Fruit fly (Drosophila melanogaster): ENCODE results near the gene CG4462.

The CG4462 gene

DNA sequence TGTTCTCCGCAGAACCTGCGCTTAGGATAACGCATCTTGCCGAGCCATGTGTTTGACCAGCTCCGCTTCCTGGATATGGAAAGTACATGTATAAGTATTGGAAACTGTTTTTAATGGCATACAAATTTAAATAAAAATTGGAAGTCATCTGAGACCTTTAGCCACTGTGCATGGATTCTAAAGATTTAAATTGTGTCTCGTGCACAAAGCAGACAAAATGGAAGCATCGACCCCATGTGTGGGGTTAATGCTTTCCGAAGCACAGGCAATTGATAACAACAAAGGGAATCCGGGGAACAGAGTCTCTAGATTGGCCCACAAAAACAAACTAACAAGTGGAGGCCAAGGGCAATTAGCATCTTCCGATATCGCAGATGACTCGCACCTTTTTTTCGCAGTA is 23.4 kb downstream of the CG4462 start:
- TF ChIP-seq tj (GFP tag; optimal IDR thresholded peaks at IDR 0.05) (no peak), Crg-1 (GFP tag; optimal IDR thresholded peaks at IDR 0.05) (no peak), toe (GFP tag; optimal IDR thresholded peaks at IDR 0.05) (no peak), Clk (GFP tag; optimal IDR thresholded peaks at IDR 0.05) (no peak), Mnt (GFP tag; optimal IDR thresholded peaks at IDR 0.05) (no peak), CG7101 (tag; optimal IDR thresholded peaks at IDR 0.05) (no peak), ovo (GFP tag; optimal IDR thresholded peaks at IDR 0.05) (no peak), Hr96 (GFP tag; optimal IDR thresholded peaks at IDR 0.05) (no peak), cic (GFP tag; optimal IDR thresholded peaks at IDR 0.05) (no peak), CG33017 (tag; optimal IDR thresholded peaks at IDR 0.05) (no peak), CG7045 (GFP tag; optimal IDR thresholded peaks at IDR 0.05) (no peak), CG11617 (GFP tag; optimal IDR thresholded peaks at IDR 0.05) (no peak), pad (GFP tag; optimal IDR thresholded peaks at IDR 0.05) (no peak), bab1 (GFP tag; optimal IDR thresholded peaks at IDR 0.05) (no peak), CG12768 (GFP tag; optimal IDR thresholded peaks at IDR 0.05) (no peak), CG5204 (GFP tag; optimal IDR thresholded peaks at IDR 0.05) (no peak), kay (GFP tag; ENCODE audit: borderline replicate concordance) (no peak), CG14711 (tag; optimal IDR thresholded peaks at IDR 0.05) (no peak), cnc (optimal IDR thresholded peaks at IDR 0.05) (no peak), CG1620 (GFP tag; optimal IDR thresholded peaks at IDR 0.05) (no peak)

dm6 chr3R:19895305-19895704 is 29.9 kb downstream of the CG4462 start:
- TF ChIP-seq bab1 (GFP tag; optimal IDR thresholded peaks at IDR 0.05) (no peak), cic (GFP tag; optimal IDR thresholded peaks at IDR 0.05) (no peak), CG7045 (GFP tag; optimal IDR thresholded peaks at IDR 0.05) (no peak), CG33017 (tag; optimal IDR thresholded peaks at IDR 0.05) (no peak), CG5204 (GFP tag; optimal IDR thresholded peaks at IDR 0.05) (no peak), tj (GFP tag; optimal IDR thresholded peaks at IDR 0.05) (no peak)

dm6 chr3R:19892046-19892445 is 33.1 kb downstream of the CG4462 start:
- peak; percentile 15 for TF ChIP-seq CG14711 (tag; optimal IDR thresholded peaks at IDR 0.05)
- peak; percentile 35 for TF ChIP-seq Hr96 (GFP tag; optimal IDR thresholded peaks at IDR 0.05)
- TF ChIP-seq CG7045 (GFP tag; optimal IDR thresholded peaks at IDR 0.05) = peak; percentile 28
- TF ChIP-seq CG12768 (GFP tag; optimal IDR thresholded peaks at IDR 0.05) = peak; percentile 15
- TF ChIP-seq Mnt (GFP tag; optimal IDR thresholded peaks at IDR 0.05) = no peak
- peak; percentile 35 for TF ChIP-seq toe (GFP tag; optimal IDR thresholded peaks at IDR 0.05)
- TF ChIP-seq cnc (optimal IDR thresholded peaks at IDR 0.05) = no peak
- peak; percentile 14 for TF ChIP-seq CG7101 (tag; optimal IDR thresholded peaks at IDR 0.05)

DNA sequence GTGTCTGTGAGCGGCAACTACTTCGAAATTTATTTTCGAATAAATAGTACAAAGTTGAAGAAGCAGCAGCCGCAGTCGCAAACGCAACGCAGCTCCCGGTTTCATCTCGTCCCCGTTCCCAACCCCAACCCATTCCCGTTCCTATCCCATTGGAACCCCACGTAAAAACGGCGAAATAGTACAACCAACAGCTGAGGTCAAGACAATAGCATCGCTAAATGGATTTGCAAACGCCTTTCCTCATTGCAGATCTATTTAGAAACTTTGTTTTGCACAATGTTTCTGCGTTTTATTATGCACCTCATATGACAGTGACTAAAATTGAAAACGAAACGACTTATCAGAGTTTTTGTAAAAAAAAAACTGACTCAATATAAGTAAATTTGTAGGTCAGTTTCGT is 33.8 kb downstream of the CG4462 start:
- peak; percentile 12 for TF ChIP-seq CG12768 (GFP tag; optimal IDR thresholded peaks at IDR 0.05)
- no peak for TF ChIP-seq CG5204 (GFP tag; optimal IDR thresholded peaks at IDR 0.05)

- no peak for TF ChIP-seq Mnt (GFP tag; optimal IDR thresholded peaks at IDR 0.05)
- no peak for TF ChIP-seq cic (GFP tag; optimal IDR thresholded peaks at IDR 0.05)
- TF ChIP-seq ovo (GFP tag; optimal IDR thresholded peaks at IDR 0.05) = peak; percentile 33
- TF ChIP-seq CG5204 (GFP tag; optimal IDR thresholded peaks at IDR 0.05) = peak; percentile 55
- peak; percentile 20 for TF ChIP-seq toe (GFP tag; optimal IDR thresholded peaks at IDR 0.05)
- TF ChIP-seq CG33017 (tag; optimal IDR thresholded peaks at IDR 0.05) = no peak
- peak; percentile 30 for TF ChIP-seq CG7101 (tag; optimal IDR thresholded peaks at IDR 0.05)
- TF ChIP-seq pad (GFP tag; optimal IDR thresholded peaks at IDR 0.05) = peak; percentile 2
- TF ChIP-seq tj (GFP tag; optimal IDR thresholded peaks at IDR 0.05) = peak; percentile 7
Measured at dm6 chr3R:19890340-19890998, 34.7 kb downstream of the CG4462 start, which contains the start of gene CG4733. Gene CG4733 (plus strand): TSS chr3R:19890689.

DNA sequence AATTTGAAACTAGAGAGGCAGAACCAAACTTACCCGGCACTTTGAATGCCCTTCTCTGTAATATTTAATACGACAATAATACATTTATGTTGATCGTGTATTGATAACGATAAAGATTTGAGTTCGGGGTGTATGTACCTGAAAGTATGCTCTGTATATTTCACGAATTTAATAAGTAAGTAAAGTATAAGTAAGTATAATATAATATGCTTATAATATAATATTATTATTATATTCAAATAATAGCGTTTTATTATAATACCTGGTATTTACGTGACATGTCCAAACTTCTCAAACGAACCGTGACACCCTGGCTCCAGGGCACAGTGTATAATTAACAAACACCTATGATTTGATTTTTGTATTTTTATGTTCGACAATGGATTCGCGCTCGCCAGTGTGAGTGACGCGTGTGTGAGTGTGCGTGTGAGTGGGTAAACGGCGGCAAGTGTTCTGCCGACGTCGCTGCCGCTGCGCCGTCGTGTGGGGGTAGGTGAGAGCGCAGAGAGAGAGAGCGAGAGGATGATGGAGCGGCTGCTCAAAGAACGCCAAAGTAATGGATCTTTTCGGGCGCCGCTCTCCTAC is 35.5 kb downstream of the CG4462 start:
- no peak for TF ChIP-seq cnc (optimal IDR thresholded peaks at IDR 0.05)
- TF ChIP-seq CG12768 (GFP tag; optimal IDR thresholded peaks at IDR 0.05) = peak; percentile 12
- peak; percentile 8 for TF ChIP-seq CG7101 (tag; optimal IDR thresholded peaks at IDR 0.05)
- TF ChIP-seq CG33017 (tag; optimal IDR thresholded peaks at IDR 0.05) = peak; percentile 15
- TF ChIP-seq cic (GFP tag; optimal IDR thresholded peaks at IDR 0.05) = no peak
- no peak for TF ChIP-seq kay (GFP tag; ENCODE audit: borderline replicate concordance)
- no peak for TF ChIP-seq CG1620 (GFP tag; optimal IDR thresholded peaks at IDR 0.05)
- TF ChIP-seq CG14711 (tag; optimal IDR thresholded peaks at IDR 0.05) = peak; percentile 52

DNA sequence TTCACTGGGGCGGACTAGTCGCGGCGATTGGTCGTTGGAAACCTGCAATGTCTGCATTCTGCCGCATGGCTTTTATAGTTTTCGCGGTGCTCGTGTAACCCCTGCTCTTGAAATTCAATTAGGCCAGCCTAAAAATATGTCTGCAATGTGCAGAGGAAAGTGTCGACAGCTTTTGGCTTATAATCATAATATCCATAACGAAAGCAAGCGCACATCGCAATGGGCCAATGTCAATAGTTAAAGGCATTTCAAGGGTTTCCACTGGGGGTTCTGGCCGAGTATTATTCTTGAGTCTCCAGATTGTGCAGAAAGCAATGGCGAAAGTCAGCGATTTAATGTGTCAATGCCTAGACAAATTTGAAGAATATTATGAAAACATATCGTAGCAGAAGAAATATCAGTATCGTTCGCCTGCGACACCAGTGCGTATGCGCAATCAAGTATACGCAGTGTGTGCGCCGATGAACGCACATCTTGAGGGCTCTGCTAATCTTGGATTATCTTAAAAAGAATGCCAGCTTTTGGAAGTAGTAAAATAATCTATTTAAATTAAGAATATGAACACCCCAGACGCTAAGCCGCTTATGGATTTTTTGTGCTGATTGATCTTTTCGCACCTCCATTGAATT is 36.9 kb downstream of the CG4462 start, which contains the start of gene ninaE:
Gene ninaE (minus strand): TSS at position 51 of the 629 bp plus-strand sequence.
- TF ChIP-seq CG1620 (GFP tag; optimal IDR thresholded peaks at IDR 0.05) (no peak), cnc (optimal IDR thresholded peaks at IDR 0.05) (no peak)

Measured in whole organism, adult.